Worm (Caenorhabditis elegans): Measurements from ENCODE around the gene srh-45.

- TF ChIP-seq ama-1 (optimal IDR thresholded peaks at IDR 0.05) = no peak
- no peak for TF ChIP-seq ama-1 (GFP tag; optimal IDR thresholded peaks at IDR 0.05)
- no peak for TF ChIP-seq lin-54 (GFP tag; optimal IDR thresholded peaks at IDR 0.05)
- no peak for TF ChIP-seq ceh-58 (GFP tag; IDR thresholded peaks at IDR 0.05)
- TF ChIP-seq nfya-1 (tag; optimal IDR thresholded peaks at IDR 0.05; ENCODE audit: borderline replicate concordance, insufficient read depth) = no peak
- TF ChIP-seq egl-44 (GFP tag; IDR thresholded peaks at IDR 0.05) = no peak
- TF ChIP-seq die-1 (tag; optimal IDR thresholded peaks at IDR 0.05) = no peak
- no peak for TF ChIP-seq somi-1 (GFP tag; optimal IDR thresholded peaks at IDR 0.05)
- TF ChIP-seq snpc-1.1 (tag; optimal IDR thresholded peaks at IDR 0.05; ENCODE audit: insufficient read depth) = no peak
- TF ChIP-seq pha-4 (tag; optimal IDR thresholded peaks at IDR 0.05) = no peak
Observed at ce11 chrV:11266681-11267080, 38.1 kb downstream of the srh-45 start, which contains the start of gene str-116.
